Fruit fly (Drosophila melanogaster) Kc167 (cell line): ENCODE measurements around the gene CG12236.

Source experiments
- Myc ChIP-seq: fragments of >200 bp; optimal IDR thresholded peaks from 2 replicates; lab custom pipeline; 2017; ENCODE audit warnings: missing external identifiers
- Sin3A ChIP-seq: fragments of >200 bp; optimal IDR thresholded peaks from 2 replicates; lab custom pipeline; 2018; ENCODE audit warnings: missing external identifiers
- h ChIP-seq: fragments of >200 bp; optimal IDR thresholded peaks from 3 replicates; lab custom pipeline; 2018; ENCODE audit warnings: missing external identifiers
- psq ChIP-seq: fragments of >200 bp; optimal IDR thresholded peaks from 2 replicates; lab custom pipeline; 2017; ENCODE audit warnings: missing external identifiers
- ttk ChIP-seq: sonication (Bioruptor generic); optimal IDR thresholded peaks from 2 replicates; lab custom pipeline; 2017; ENCODE audit warnings: missing external identifiers

- TF ChIP-seq Sin3A (lab: Kevin White, UChicago) = no peak
- no peak for TF ChIP-seq ttk
- no peak for TF ChIP-seq psq (lab: Kevin White, UChicago)
- TF ChIP-seq h (lab: Kevin White, UChicago) = no peak
- TF ChIP-seq Myc (lab: Kevin White, UChicago) = no peak
Observed at dm6 chrX:5949951-5950350, 42.0 kb downstream of the CG12236 start, which contains the start of gene CG32755.
